Fruit fly (Drosophila melanogaster) whole organism, embryonic: ENCODE data around the gene CG43658.

Source experiments
- Atf6 ChIP-seq: fragments of 200-800 bp; sonication (Bioruptor generic); IDR thresholded peaks from 2 replicates; pipeline ENCODE4 v1.3.6; 2022; ENCODE audit warnings: missing biosample characterization, missing genetic modification characterization
- CG10209 ChIP-seq: fragments of 200-800 bp; sonication (Bioruptor generic); optimal IDR thresholded peaks from 3 replicates; lab custom pipeline; 2017; ENCODE audit warnings: missing biosample characterization, mild to moderate bottlenecking, missing genetic modification characterization, missing genetic modification reagents
- CG10267 ChIP-seq: fragments of 200-800 bp; sonication (Bioruptor generic); optimal IDR thresholded peaks from 2 replicates; lab custom pipeline; 2018; ENCODE audit warnings: missing biosample characterization, mild to moderate bottlenecking, missing genetic modification characterization, moderate library complexity
- CG10543 ChIP-seq: fragments of 200-800 bp; sonication (Bioruptor generic); optimal IDR thresholded peaks from 3 replicates; lab custom pipeline; 2017; ENCODE audit warnings: missing biosample characterization, mild to moderate bottlenecking, missing genetic modification characterization, moderate library complexity
- CG10565 ChIP-seq: fragments of 200-800 bp; sonication (Bioruptor generic); optimal IDR thresholded peaks from 3 replicates; lab custom pipeline; 2016; ENCODE audit warnings: missing biosample characterization, mild to moderate bottlenecking, missing genetic modification characterization
- CG11560 ChIP-seq: fragments of 200-800 bp; sonication (Bioruptor generic); IDR thresholded peaks from 3 replicates; pipeline ENCODE4 v1.3.6; 2022; ENCODE audit warnings: missing biosample characterization, missing genetic modification characterization
- CG11723 ChIP-seq: fragments of 200-800 bp; sonication (Bioruptor generic); optimal IDR thresholded peaks from 2 replicates; lab custom pipeline; 2017; ENCODE audit warnings: missing biosample characterization, mild to moderate bottlenecking, missing genetic modification characterization
- CG1233 ChIP-seq: fragments of 200-800 bp; sonication (Bioruptor generic); optimal IDR thresholded peaks from 4 replicates; lab custom pipeline; 2018; ENCODE audit warnings: missing biosample characterization, mild to moderate bottlenecking, missing genetic modification characterization
- CG15073 ChIP-seq: fragments of 200-800 bp; sonication (Bioruptor generic); optimal IDR thresholded peaks from 2 replicates; lab custom pipeline; 2016; ENCODE audit warnings: missing biosample characterization, missing genetic modification characterization
- CG1602 ChIP-seq: fragments of 200-800 bp; sonication (Bioruptor generic); optimal IDR thresholded peaks from 3 replicates; lab custom pipeline; 2016; ENCODE audit warnings: missing biosample characterization, missing genetic modification characterization
- CG16813 ChIP-seq: fragments of 200-800 bp; sonication (Bioruptor generic); IDR thresholded peaks from 3 replicates; pipeline ENCODE4 v1.3.6; 2022; ENCODE audit warnings: missing biosample characterization, missing genetic modification characterization; ENCODE audit not compliant: partially characterized antibody
- CG16863 ChIP-seq: fragments of 200-800 bp; sonication (Bioruptor generic); optimal IDR thresholded peaks from 3 replicates; lab custom pipeline; 2016; ENCODE audit warnings: missing biosample characterization, missing genetic modification characterization
- CG2712 ChIP-seq: fragments of 200-800 bp; optimal IDR thresholded peaks from 3 replicates; lab custom pipeline; 2019; ENCODE audit warnings: missing biosample characterization, mild to moderate bottlenecking, missing genetic modification characterization, moderate library complexity
- CG33557 ChIP-seq: fragments of 200-800 bp; sonication (Bioruptor generic); optimal IDR thresholded peaks from 2 replicates; lab custom pipeline; 2019; ENCODE audit warnings: missing biosample characterization, mild to moderate bottlenecking, missing genetic modification characterization, moderate library complexity
- CG34376 ChIP-seq: fragments of 200-800 bp; sonication (Bioruptor generic); optimal IDR thresholded peaks from 2 replicates; lab custom pipeline; 2018; ENCODE audit warnings: missing biosample characterization, mild to moderate bottlenecking, missing genetic modification characterization
- CG4707 ChIP-seq: fragments of 200-800 bp; sonication (Bioruptor generic); optimal IDR thresholded peaks from 2 replicates; lab custom pipeline; 2018; ENCODE audit warnings: missing biosample characterization, mild to moderate bottlenecking, missing genetic modification characterization, moderate library complexity
- CG7786 ChIP-seq: fragments of 200-800 bp; sonication (Bioruptor generic); optimal IDR thresholded peaks from 2 replicates; lab custom pipeline; 2016; ENCODE audit warnings: missing biosample characterization, missing genetic modification characterization
- CG7963 ChIP-seq: fragments of 200-800 bp; sonication (Bioruptor generic); IDR thresholded peaks from 3 replicates; pipeline ENCODE4 v1.3.6; 2022; ENCODE audit warnings: missing biosample characterization, missing genetic modification characterization; ENCODE audit not compliant: partially characterized antibody
- CG9727 ChIP-seq: fragments of 200-800 bp; sonication (Bioruptor generic); optimal IDR thresholded peaks from 3 replicates; lab custom pipeline; 2017; ENCODE audit warnings: missing biosample characterization, mild to moderate bottlenecking, missing genetic modification characterization
- Dbx ChIP-seq: fragments of 200-800 bp; sonication (Bioruptor generic); IDR thresholded peaks from 3 replicates; pipeline ENCODE4 v1.3.6; 2022; ENCODE audit warnings: missing biosample characterization, missing genetic modification characterization
- Gug ChIP-seq: fragments of 200-800 bp; sonication (Bioruptor generic); IDR thresholded peaks from 4 replicates; pipeline ENCODE4 v1.3.6; 2022; ENCODE audit warnings: missing biosample characterization, missing genetic modification characterization
- HmgZ ChIP-seq: fragments of 200-800 bp; sonication (Bioruptor generic); optimal IDR thresholded peaks from 2 replicates; lab custom pipeline; 2018; ENCODE audit warnings: missing biosample characterization, mild to moderate bottlenecking, missing genetic modification characterization
- MBD-R2 ChIP-seq: fragments of 200-800 bp; sonication (Bioruptor generic); IDR thresholded peaks from 2 replicates; pipeline ENCODE4 v1.3.6; 2022; ENCODE audit warnings: missing biosample characterization, missing genetic modification characterization
- Max ChIP-seq: fragments of 200-800 bp; sonication (Bioruptor generic); optimal IDR thresholded peaks from 2 replicates; lab custom pipeline; 2016; ENCODE audit warnings: missing biosample characterization, mild to moderate bottlenecking, missing genetic modification characterization
- Mes4 ChIP-seq: fragments of 200-800 bp; sonication (Bioruptor generic); optimal IDR thresholded peaks from 2 replicates; lab custom pipeline; 2016; ENCODE audit warnings: missing biosample characterization, missing genetic modification characterization
- Rfx ChIP-seq: fragments of 200-800 bp; sonication (Bioruptor generic); IDR thresholded peaks from 2 replicates; pipeline ENCODE4 v1.3.6; 2022; ENCODE audit warnings: missing biosample characterization, missing genetic modification characterization
- Six4 ChIP-seq: fragments of 200-800 bp; sonication (Bioruptor generic); optimal IDR thresholded peaks from 2 replicates; lab custom pipeline; 2016; ENCODE audit warnings: missing biosample characterization, missing genetic modification characterization
- TFAM ChIP-seq: fragments of 200-800 bp; sonication (Bioruptor generic); optimal IDR thresholded peaks from 2 replicates; lab custom pipeline; 2017; ENCODE audit warnings: missing biosample characterization, missing genetic modification characterization, inconsistent platforms
- Trl ChIP-seq, 3 experiments: fragments of >200 bp in 2 of 3; fragments of 200-800 bp in 1 of 3; sonication (Bioruptor generic) in 1 of 3; optimal IDR thresholded peaks; 2 replicates in 1 of 3; 3 replicates in 2 of 3; lab custom pipeline; 2016 to 2017; ENCODE audit warnings: missing biosample characterization in 1 of 3, missing genetic modification characterization in 1 of 3
- bbx ChIP-seq: fragments of 200-800 bp; sonication (Bioruptor generic); IDR thresholded peaks from 2 replicates; pipeline ENCODE4 v1.3.6; 2022; ENCODE audit warnings: missing biosample characterization, missing genetic modification characterization; ENCODE audit not compliant: partially characterized antibody
- dimm ChIP-seq: fragments of 200-800 bp; sonication (Bioruptor generic); IDR thresholded peaks from 2 replicates; pipeline ENCODE4 v1.3.6; 2022; ENCODE audit warnings: missing biosample characterization, missing genetic modification characterization
- emc ChIP-seq: fragments of 200-800 bp; sonication (Bioruptor generic); optimal IDR thresholded peaks from 2 replicates; lab custom pipeline; 2016; ENCODE audit warnings: missing biosample characterization, missing genetic modification characterization
- fd3F ChIP-seq: fragments of 200-800 bp; sonication (Bioruptor generic); optimal IDR thresholded peaks from 2 replicates; lab custom pipeline; 2018; ENCODE audit warnings: missing biosample characterization, mild to moderate bottlenecking, missing genetic modification characterization, moderate library complexity
- fru ChIP-seq: fragments of >200 bp; optimal IDR thresholded peaks from 2 replicates; lab custom pipeline; 2017
- gsb ChIP-seq: fragments of 200-800 bp; sonication (Bioruptor generic); IDR thresholded peaks from 2 replicates; pipeline ENCODE4 v1.3.6; 2022; ENCODE audit warnings: missing biosample characterization, missing genetic modification characterization
- gsb-n ChIP-seq: fragments of 200-800 bp; sonication (Bioruptor generic); optimal IDR thresholded peaks from 3 replicates; lab custom pipeline; 2018; ENCODE audit warnings: missing biosample characterization, mild to moderate bottlenecking, missing genetic modification characterization
- kay ChIP-seq: fragments of 200-800 bp; sonication (Bioruptor generic); optimal IDR thresholded peaks from 2 replicates; lab custom pipeline; 2016; ENCODE audit warnings: missing biosample characterization, missing genetic modification characterization
- lab ChIP-seq: fragments of 200-800 bp; sonication (Bioruptor generic); optimal IDR thresholded peaks from 3 replicates; lab custom pipeline; 2017; ENCODE audit warnings: missing biosample characterization, missing genetic modification characterization, mild to moderate bottlenecking, moderate library complexity, missing genetic modification reagents
- nom ChIP-seq: fragments of 200-800 bp; sonication (Bioruptor generic); optimal IDR thresholded peaks from 2 replicates; lab custom pipeline; 2017; ENCODE audit warnings: missing biosample characterization, missing genetic modification characterization, mild to moderate bottlenecking, moderate library complexity, missing genetic modification reagents
- pfk ChIP-seq: fragments of 200-800 bp; sonication (Bioruptor generic); optimal IDR thresholded peaks from 2 replicates; lab custom pipeline; 2018; ENCODE audit warnings: missing biosample characterization, mild to moderate bottlenecking, missing genetic modification characterization, moderate library complexity
- pho ChIP-seq: fragments of 200-800 bp; sonication (Bioruptor generic); optimal IDR thresholded peaks from 2 replicates; lab custom pipeline; 2016; ENCODE audit warnings: missing biosample characterization, missing genetic modification characterization
- run ChIP-seq: fragments of 200-800 bp; sonication (Bioruptor generic); optimal IDR thresholded peaks from 3 replicates; lab custom pipeline; 2018; ENCODE audit warnings: missing biosample characterization, mild to moderate bottlenecking, missing genetic modification characterization
- sens-2 ChIP-seq: fragments of 200-800 bp; sonication (Bioruptor generic); IDR thresholded peaks from 2 replicates; pipeline ENCODE4 v1.3.6; 2022; ENCODE audit warnings: missing biosample characterization, missing genetic modification characterization
- slbo ChIP-seq: fragments of 200-800 bp; sonication (Bioruptor generic); IDR thresholded peaks from 2 replicates; pipeline ENCODE4 v1.3.6; 2022; ENCODE audit warnings: missing biosample characterization, missing genetic modification characterization
- sqz ChIP-seq: fragments of 200-800 bp; sonication (Bioruptor generic); optimal IDR thresholded peaks from 3 replicates; lab custom pipeline; 2018; ENCODE audit warnings: missing biosample characterization, mild to moderate bottlenecking, missing genetic modification characterization
- tgo ChIP-seq: fragments of 200-800 bp; sonication (Bioruptor generic); IDR thresholded peaks from 3 replicates; pipeline ENCODE4 v1.3.6; 2022; ENCODE audit warnings: missing biosample characterization, missing genetic modification characterization
- trem ChIP-seq: fragments of 200-800 bp; optimal IDR thresholded peaks from 3 replicates; lab custom pipeline; 2019; ENCODE audit warnings: missing biosample characterization, mild to moderate bottlenecking, missing genetic modification characterization, moderate library complexity
- twi ChIP-seq: fragments of 200-800 bp; optimal IDR thresholded peaks from 2 replicates; lab custom pipeline; 2019; ENCODE audit warnings: missing biosample characterization, mild to moderate bottlenecking, missing genetic modification characterization, moderate library complexity
- usp ChIP-seq: fragments of >200 bp; optimal IDR thresholded peaks from 2 replicates; lab custom pipeline; 2017; ENCODE audit warnings: missing biosample characterization, missing genetic modification characterization
- wor ChIP-seq: fragments of 200-800 bp; sonication (Bioruptor generic); IDR thresholded peaks from 2 replicates; pipeline ENCODE4 v1.3.6; 2022; ENCODE audit warnings: missing biosample characterization, missing genetic modification characterization
- zen ChIP-seq: fragments of 200-800 bp; sonication (Bioruptor generic); optimal IDR thresholded peaks from 3 replicates; lab custom pipeline; 2018; ENCODE audit warnings: missing biosample characterization, mild to moderate bottlenecking, missing genetic modification characterization, moderate library complexity

Gene CG43658

dm6 chrX:17582650-17583049 lies 21.7 kb upstream of the CG43658 start (continued):
- TF ChIP-seq CG10209 (GFP tag; lab: Kevin White, UChicago) (peak; percentile 52), slbo (GFP tag; lab: Robert Waterston, UW) (no peak), CG4707 (GFP tag; lab: Kevin White, UChicago) (no peak), CG16863 (GFP tag; lab: Kevin White, UChicago) (peak; percentile 34), CG1233 (GFP tag; lab: Kevin White, UChicago) (peak; percentile 50), CG9727 (GFP tag; lab: Kevin White, UChicago) (no peak), gsb (GFP tag; lab: Robert Waterston, UW) (no peak), trem (tag; lab: Kevin White, UChicago) (no peak), pfk (no peak), sens-2 (GFP tag; lab: Robert Waterston, UW) (no peak), Gug (GFP tag; lab: Robert Waterston, UW) (no peak), gsb-n (tag; lab: Kevin White, UChicago) (no peak), sqz (GFP tag; lab: Kevin White, UChicago) (peak; percentile 12), CG1602 (GFP tag; lab: Kevin White, UChicago) (no peak), CG11560 (no peak), CG15073 (GFP tag; lab: Kevin White, UChicago) (no peak), dimm (GFP tag; lab: Robert Waterston, UW) (no peak), TFAM (no peak), MBD-R2 (GFP tag; lab: Robert Waterston, UW) (no peak), tgo (GFP tag; lab: Robert Waterston, UW) (peak; percentile 26; the same call in 1 of the 3 replicates), zen (tag; lab: Kevin White, UChicago) (no peak), Rfx (GFP tag; lab: Robert Waterston, UW) (peak; percentile 10; the same call in 1 of the 2 replicates), Max (no peak), fd3F (GFP tag; lab: Kevin White, UChicago) (peak; percentile 25), pho (GFP tag; lab: Kevin White, UChicago) (peak; percentile 26), run (tag; lab: Kevin White, UChicago) (peak; percentile 17), Atf6 (GFP tag; lab: Robert Waterston, UW) (peak; percentile 47; the same call in 1 of the 2 replicates), kay (GFP tag; lab: Kevin White, UChicago) (no peak), CG16813 (GFP tag; lab: Robert Waterston, UW) (no peak), HmgZ (tag; lab: Kevin White, UChicago) (no peak), twi (tag; lab: Kevin White, UChicago) (no peak), CG10565 (GFP tag; lab: Kevin White, UChicago) (no peak), Mes4 (GFP tag; lab: Kevin White, UChicago) (peak; percentile 8), CG10267 (no peak), fru (lab: Kevin White, UChicago) (no peak), Trl (optimal IDR thresholded peaks at IDR 0.05; lab: Kevin White, UChicago) (no peak), Trl (GFP tag; optimal IDR thresholded peaks at IDR 0.05; lab: Kevin White, UChicago) (peak; percentile 56), usp (no peak), CG7786 (GFP tag; lab: Kevin White, UChicago) (no peak), bbx (no peak), CG10543 (GFP tag; lab: Kevin White, UChicago) (peak; percentile 57), CG2712 (tag; lab: Kevin White, UChicago) (peak; percentile 0), CG11723 (GFP tag; lab: Kevin White, UChicago) (no peak), CG34376 (no peak), nom (GFP tag; lab: Kevin White, UChicago) (no peak), wor (GFP tag; lab: Robert Waterston, UW) (no peak), Dbx (GFP tag; lab: Robert Waterston, UW) (0 out of 3 replicates have a peak, but pooled peaks have one; percentile 15), emc (GFP tag; lab: Kevin White, UChicago) (no peak), CG7963 (GFP tag; lab: Robert Waterston, UW) (no peak), CG33557 (GFP tag; lab: Kevin White, UChicago) (peak; percentile 12), Six4 (GFP tag; lab: Kevin White, UChicago) (peak; percentile 17), lab (GFP tag; lab: Kevin White, UChicago) (peak; percentile 82)
